Fruit fly (Drosophila melanogaster) whole organism, prepupa: ENCODE results near the gene Gdi.
A peak's percentile ranks its signal among the peaks of the same experiment; 100 is the strongest.

Experiments
- Blimp-1 ChIP-seq: fragments of 200-800 bp; sonication (Bioruptor generic); optimal IDR thresholded peaks from 3 replicates; lab custom pipeline; 2017; ENCODE audit warnings: missing biosample characterization, missing genetic modification characterization, mild to moderate bottlenecking, moderate library complexity, missing genetic modification reagents
- CG10631 ChIP-seq: fragments of 200-800 bp; sonication (Bioruptor generic); optimal IDR thresholded peaks from 2 replicates; lab custom pipeline; 2016; ENCODE audit warnings: missing biosample characterization, missing genetic modification characterization
- CG10669 ChIP-seq: fragments of 200-800 bp; sonication (Bioruptor generic); optimal IDR thresholded peaks from 3 replicates; lab custom pipeline; 2018; ENCODE audit warnings: missing biosample characterization, mild to moderate bottlenecking, missing genetic modification characterization, moderate library complexity
- CG11294 ChIP-seq: fragments of 200-800 bp; sonication (Bioruptor generic); IDR thresholded peaks from 2 replicates; pipeline ENCODE4 v1.3.6; 2022; ENCODE audit warnings: missing biosample characterization, missing genetic modification characterization
- CG11902 ChIP-seq: fragments of 200-800 bp; sonication (Bioruptor generic); optimal IDR thresholded peaks from 3 replicates; lab custom pipeline; 2016; ENCODE audit warnings: missing biosample characterization, missing genetic modification characterization
- CG15336 ChIP-seq: fragments of 200-800 bp; sonication (Bioruptor generic); IDR thresholded peaks from 2 replicates; pipeline ENCODE4 v1.3.6; 2022; ENCODE audit warnings: missing biosample characterization, missing genetic modification characterization
- CG1621 ChIP-seq: fragments of 200-800 bp; sonication (Bioruptor generic); optimal IDR thresholded peaks from 3 replicates; lab custom pipeline; 2018; ENCODE audit warnings: missing biosample characterization, mild to moderate bottlenecking, missing genetic modification characterization
- CG3032 ChIP-seq: fragments of 200-800 bp; optimal IDR thresholded peaks from 2 replicates; lab custom pipeline; 2019; ENCODE audit warnings: missing biosample characterization, mild to moderate bottlenecking, missing genetic modification characterization, moderate library complexity
- CG31627 ChIP-seq: fragments of 200-800 bp; sonication (Bioruptor generic); optimal IDR thresholded peaks from 3 replicates; lab custom pipeline; 2016; ENCODE audit warnings: missing biosample characterization, missing genetic modification characterization
- CG32006 ChIP-seq: fragments of 200-800 bp; sonication (Bioruptor generic); optimal IDR thresholded peaks from 3 replicates; lab custom pipeline; 2017; ENCODE audit warnings: missing biosample characterization, mild to moderate bottlenecking, missing genetic modification characterization
- CG34406 ChIP-seq: fragments of 200-800 bp; sonication (Bioruptor generic); optimal IDR thresholded peaks from 3 replicates; lab custom pipeline; 2016; ENCODE audit warnings: missing biosample characterization, missing genetic modification characterization
- CG3919 ChIP-seq: fragments of 200-800 bp; sonication (Bioruptor generic); optimal IDR thresholded peaks from 3 replicates; lab custom pipeline; 2016; ENCODE audit warnings: missing biosample characterization, missing genetic modification characterization
- CG4318 ChIP-seq: fragments of 200-800 bp; sonication (Bioruptor generic); optimal IDR thresholded peaks from 3 replicates; lab custom pipeline; 2017; ENCODE audit warnings: missing biosample characterization, mild to moderate bottlenecking, missing genetic modification characterization
- CG6163 ChIP-seq: fragments of 200-800 bp; sonication (Bioruptor generic); IDR thresholded peaks from 3 replicates; pipeline ENCODE4 v1.3.6; 2022; ENCODE audit warnings: missing biosample characterization, missing genetic modification characterization
- CG6276 ChIP-seq: fragments of 200-800 bp; sonication (Bioruptor generic); optimal IDR thresholded peaks from 2 replicates; lab custom pipeline; 2017; ENCODE audit warnings: missing biosample characterization, mild to moderate bottlenecking, missing genetic modification characterization
- CG6808 ChIP-seq: fragments of 200-800 bp; sonication (Bioruptor generic); optimal IDR thresholded peaks from 3 replicates; lab custom pipeline; 2017; ENCODE audit warnings: missing biosample characterization, missing genetic modification characterization, mild to moderate bottlenecking, moderate library complexity, missing genetic modification reagents
- CG6854 ChIP-seq: fragments of 200-800 bp; sonication (Bioruptor generic); optimal IDR thresholded peaks from 2 replicates; lab custom pipeline; 2017; ENCODE audit warnings: missing biosample characterization, mild to moderate bottlenecking, missing genetic modification characterization
- CG8119 ChIP-seq: fragments of 200-800 bp; sonication (Bioruptor generic); IDR thresholded peaks from 3 replicates; pipeline ENCODE4 v1.3.6; 2022; ENCODE audit warnings: missing biosample characterization, missing genetic modification characterization
- CG8319 ChIP-seq: fragments of 200-800 bp; sonication (Bioruptor generic); optimal IDR thresholded peaks from 3 replicates; lab custom pipeline; 2016; ENCODE audit warnings: missing biosample characterization, missing genetic modification characterization
- CG9139 ChIP-seq: fragments of 200-800 bp; sonication (Bioruptor generic); optimal IDR thresholded peaks from 3 replicates; lab custom pipeline; 2017; ENCODE audit warnings: missing biosample characterization, mild to moderate bottlenecking, missing genetic modification characterization
- Eip75B ChIP-seq: fragments of 200-800 bp; sonication (Bioruptor generic); optimal IDR thresholded peaks from 3 replicates; lab custom pipeline; 2016; ENCODE audit warnings: missing biosample characterization, missing genetic modification characterization
- Eip78C ChIP-seq: fragments of 200-800 bp; sonication (Bioruptor generic); peaks from one replicate; lab custom pipeline; 2016; ENCODE audit warnings: missing biosample characterization, missing genetic modification characterization
- Eip93F ChIP-seq: fragments of 200-800 bp; sonication (Bioruptor generic); optimal IDR thresholded peaks from 2 replicates; lab custom pipeline; 2016; ENCODE audit warnings: missing biosample characterization, mild to moderate bottlenecking, missing genetic modification characterization
- Ets21C ChIP-seq: fragments of 200-800 bp; sonication (Bioruptor generic); optimal IDR thresholded peaks from 3 replicates; lab custom pipeline; 2016; ENCODE audit warnings: missing biosample characterization, missing genetic modification characterization
- Ets96B ChIP-seq: fragments of 200-800 bp; optimal IDR thresholded peaks from 2 replicates; lab custom pipeline; 2019; ENCODE audit warnings: missing biosample characterization, mild to moderate bottlenecking, missing genetic modification characterization, moderate library complexity
- Gug ChIP-seq: fragments of 200-800 bp; sonication (Bioruptor generic); IDR thresholded peaks from 2 replicates; pipeline ENCODE4 v1.3.6; 2022; ENCODE audit warnings: missing biosample characterization, missing genetic modification characterization
- Hr38 ChIP-seq: sonication (Bioruptor generic); optimal IDR thresholded peaks from 2 replicates; lab custom pipeline; 2016; ENCODE audit warnings: missing biosample characterization, missing genetic modification characterization
- Hr4 ChIP-seq: fragments of 200-800 bp; sonication (Bioruptor generic); optimal IDR thresholded peaks from 3 replicates; lab custom pipeline; 2016; ENCODE audit warnings: missing biosample characterization, missing genetic modification characterization
- Lpt ChIP-seq: fragments of 200-800 bp; sonication (Bioruptor generic); optimal IDR thresholded peaks from 3 replicates; lab custom pipeline; 2016; ENCODE audit warnings: missing biosample characterization, missing genetic modification characterization
- Met ChIP-seq: fragments of 200-800 bp; sonication (Bioruptor generic); optimal IDR thresholded peaks from 3 replicates; lab custom pipeline; 2016; ENCODE audit warnings: missing biosample characterization, missing genetic modification characterization
- OdsH ChIP-seq: fragments of 200-800 bp; sonication (Bioruptor generic); optimal IDR thresholded peaks from 3 replicates; lab custom pipeline; 2016; ENCODE audit warnings: missing biosample characterization, missing genetic modification characterization
- Smox ChIP-seq: fragments of 200-800 bp; sonication (Bioruptor generic); optimal IDR thresholded peaks from 3 replicates; lab custom pipeline; 2016; ENCODE audit warnings: missing biosample characterization, missing genetic modification characterization
- Sox102F ChIP-seq: fragments of 200-800 bp; sonication (Bioruptor generic); optimal IDR thresholded peaks from 2 replicates; lab custom pipeline; 2016; ENCODE audit warnings: missing biosample characterization, mild to moderate bottlenecking, missing genetic modification characterization
- Sox14 ChIP-seq: fragments of 200-800 bp; sonication (Bioruptor generic); optimal IDR thresholded peaks from 3 replicates; lab custom pipeline; 2016; ENCODE audit warnings: missing biosample characterization, missing genetic modification characterization
- achi ChIP-seq: fragments of 200-800 bp; sonication (Bioruptor generic); optimal IDR thresholded peaks from 3 replicates; lab custom pipeline; 2016; ENCODE audit warnings: missing biosample characterization, missing genetic modification characterization
- acj6 ChIP-seq: fragments of 200-800 bp; sonication (Bioruptor generic); optimal IDR thresholded peaks from 3 replicates; lab custom pipeline; 2016; ENCODE audit warnings: missing biosample characterization, missing genetic modification characterization
- dsx ChIP-seq: fragments of 200-800 bp; optimal IDR thresholded peaks from 3 replicates; lab custom pipeline; 2019; ENCODE audit warnings: missing biosample characterization, mild to moderate bottlenecking, missing genetic modification characterization, moderate library complexity; ENCODE audit not compliant: poor library complexity, severe bottlenecking
- eg ChIP-seq: fragments of 200-800 bp; sonication (Bioruptor generic); IDR thresholded peaks from 3 replicates; pipeline ENCODE4 v1.3.6; 2022; ENCODE audit warnings: missing biosample characterization, missing genetic modification characterization
- fd85E ChIP-seq: fragments of 200-800 bp; sonication (Bioruptor generic); optimal IDR thresholded peaks from 3 replicates; lab custom pipeline; 2016; ENCODE audit warnings: missing biosample characterization, missing genetic modification characterization
- fkh ChIP-seq: fragments of 200-800 bp; sonication (Bioruptor generic); optimal IDR thresholded peaks from 3 replicates; lab custom pipeline; 2017; ENCODE audit warnings: missing biosample characterization, mild to moderate bottlenecking, missing genetic modification characterization, moderate library complexity
- lz ChIP-seq: fragments of 200-800 bp; sonication (Bioruptor generic); optimal IDR thresholded peaks from 3 replicates; lab custom pipeline; 2016; ENCODE audit warnings: missing biosample characterization, missing genetic modification characterization
- net ChIP-seq: fragments of 200-800 bp; sonication (Bioruptor generic); optimal IDR thresholded peaks from 3 replicates; lab custom pipeline; 2016; ENCODE audit warnings: missing biosample characterization, missing genetic modification characterization
- spab ChIP-seq: fragments of 200-800 bp; sonication (Bioruptor generic); optimal IDR thresholded peaks from 2 replicates; lab custom pipeline; 2017; ENCODE audit warnings: missing biosample characterization, mild to moderate bottlenecking, missing genetic modification characterization, missing genetic modification reagents
- ss ChIP-seq, 2 experiments: fragments of 200-800 bp; sonication (Bioruptor generic); optimal IDR thresholded peaks; 2 replicates in 1 of 2; 3 replicates in 1 of 2; lab custom pipeline; 2017 to 2018; ENCODE audit warnings: mild to moderate bottlenecking in 2 of 2, missing biosample characterization in 2 of 2, missing genetic modification characterization in 2 of 2, moderate library complexity in 1 of 2
- svp ChIP-seq: fragments of 200-800 bp; sonication (Bioruptor generic); peaks from one replicate; lab custom pipeline; 2016; ENCODE audit warnings: missing biosample characterization, missing genetic modification characterization
- topi ChIP-seq: fragments of 200-800 bp; sonication (Bioruptor generic); optimal IDR thresholded peaks from 3 replicates; lab custom pipeline; 2016; ENCODE audit warnings: missing biosample characterization, missing genetic modification characterization

Gdi gene

DNA sequence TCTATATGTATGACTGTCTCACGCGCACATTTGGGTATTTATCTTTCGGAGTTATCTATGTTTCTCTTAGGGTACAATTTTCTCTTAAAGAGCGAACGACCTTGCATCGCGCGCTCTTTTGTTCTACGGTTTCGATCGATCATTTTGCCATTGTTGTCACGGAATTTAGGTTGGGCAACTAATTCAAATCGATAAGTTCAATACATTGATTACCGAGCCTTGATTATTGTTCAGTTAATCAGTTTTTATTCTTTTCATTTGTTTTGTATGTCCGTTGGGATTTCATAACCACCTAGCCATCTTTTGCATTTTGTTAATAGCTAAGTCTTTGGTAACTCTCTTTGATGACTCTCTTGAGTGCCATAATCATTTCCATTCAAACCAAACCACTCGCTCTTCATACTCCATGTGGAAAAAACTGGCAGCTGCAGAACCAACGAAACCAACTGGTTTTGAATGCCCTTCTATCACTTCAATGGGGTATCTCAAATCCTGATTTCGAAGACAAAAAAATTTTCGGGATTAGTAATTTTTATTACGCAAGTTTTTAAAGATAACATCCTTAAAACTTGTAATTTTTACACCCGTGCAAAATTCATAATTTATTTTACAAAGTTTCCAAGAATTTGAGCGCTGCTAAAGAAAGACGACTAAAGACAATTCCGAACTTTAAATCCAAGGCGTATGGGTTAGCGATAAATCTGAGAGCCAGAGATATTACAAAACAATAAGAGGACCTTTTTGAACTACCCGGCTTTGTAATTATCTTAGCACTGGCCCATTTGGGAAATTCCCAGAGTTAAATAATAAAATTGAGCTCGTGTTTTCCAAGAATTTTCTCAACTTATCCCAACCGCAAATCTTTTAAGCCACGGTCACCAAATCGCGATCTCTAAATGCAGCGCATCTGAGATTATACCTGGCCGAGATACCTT, 46.1 kb downstream of the Gdi start (continued):
- TF ChIP-seq Sox102F (GFP tag; lab: Kevin White, UChicago) (no peak), dsx (GFP tag; lab: Kevin White, UChicago) (no peak), Ets21C (GFP tag; lab: Kevin White, UChicago) (no peak), Eip93F (GFP tag; lab: Kevin White, UChicago) (no peak), Ets96B (tag; lab: Kevin White, UChicago) (no peak), Eip78C (GFP tag; lab: Kevin White, UChicago) (peak; percentile 51), svp (GFP tag; lab: Kevin White, UChicago) (no peak), OdsH (GFP tag; lab: Kevin White, UChicago) (peak; percentile 20), CG15336 (GFP tag; lab: Robert Waterston, UW) (no peak), CG6163 (no peak), CG6808 (GFP tag; lab: Kevin White, UChicago) (peak; percentile 31), CG9139 (GFP tag; lab: Kevin White, UChicago) (no peak), CG4318 (peak; percentile 15), CG1621 (tag; lab: Kevin White, UChicago) (no peak), fd85E (GFP tag; lab: Kevin White, UChicago) (no peak), ss (GFP tag; optimal IDR thresholded peaks at IDR 0.05; lab: Kevin White, UChicago) (no peak), CG8319 (GFP tag; lab: Kevin White, UChicago) (no peak), CG34406 (no peak), CG3032 (tag; lab: Kevin White, UChicago) (no peak), Blimp-1 (no peak), topi (GFP tag; lab: Kevin White, UChicago) (peak; percentile 60), CG10669 (no peak), Sox14 (GFP tag; lab: Kevin White, UChicago) (no peak), achi (no peak), CG3919 (GFP tag; lab: Kevin White, UChicago) (no peak), Lpt (GFP tag; lab: Kevin White, UChicago) (no peak), CG10631 (GFP tag; lab: Kevin White, UChicago) (no peak), Hr4 (peak; percentile 19), Smox (peak; percentile 25)

DNA sequence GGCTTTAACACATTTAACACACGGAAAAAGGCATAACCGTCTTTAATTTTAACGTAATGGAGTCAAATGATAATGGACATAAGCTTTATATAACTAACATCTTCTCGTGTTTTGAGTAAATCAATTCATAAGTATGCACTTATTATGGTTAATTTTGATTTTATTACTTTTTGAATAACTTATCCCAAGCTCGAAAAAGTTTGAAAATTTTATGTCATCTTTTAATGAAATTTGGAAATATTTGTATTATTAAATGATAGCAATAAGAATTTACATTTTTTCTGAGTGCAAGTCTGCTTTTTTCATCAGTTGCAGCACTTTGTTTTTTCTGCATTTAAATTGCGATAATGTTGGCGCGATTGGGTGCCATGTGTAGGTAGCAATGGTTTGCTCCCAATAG, 46.9 kb downstream of the Gdi start:
- TF ChIP-seq eg (GFP tag; lab: Robert Waterston, UW), result peak; percentile 82
- TF ChIP-seq fkh (GFP tag; lab: Kevin White, UChicago), result no peak
- TF ChIP-seq CG8119, result peak; percentile 73
- TF ChIP-seq CG11902 (GFP tag; lab: Kevin White, UChicago), result no peak
- TF ChIP-seq Met (GFP tag; lab: Kevin White, UChicago), result peak; percentile 70
- TF ChIP-seq CG3032 (tag; lab: Kevin White, UChicago), result peak; percentile 53
- no peak for TF ChIP-seq CG6854
- peak; percentile 42 for TF ChIP-seq CG31627 (GFP tag; lab: Kevin White, UChicago)
- TF ChIP-seq ss (GFP tag; optimal IDR thresholded peaks at IDR 0.05; lab: Kevin White, UChicago), result peak; percentile 10 to 41
- peak; percentile 66; the same call in 1 of the 2 replicates for TF ChIP-seq Gug (GFP tag; lab: Robert Waterston, UW)
- TF ChIP-seq CG3919 (GFP tag; lab: Kevin White, UChicago), result peak; percentile 70
- peak; percentile 76 for TF ChIP-seq CG6163
- TF ChIP-seq Sox102F (GFP tag; lab: Kevin White, UChicago), result peak; percentile 42
- TF ChIP-seq dsx (GFP tag; lab: Kevin White, UChicago), result peak; percentile 54
- TF ChIP-seq CG10669, result peak; percentile 55
- peak; percentile 68 for TF ChIP-seq CG10631 (GFP tag; lab: Kevin White, UChicago)
- TF ChIP-seq CG6276, result peak; percentile 52
- TF ChIP-seq Eip75B (GFP tag; lab: Kevin White, UChicago), result peak; percentile 57
- peak; percentile 72 for TF ChIP-seq CG32006 (GFP tag; lab: Kevin White, UChicago)
- peak; percentile 48 for TF ChIP-seq Smox
- peak; percentile 70 for TF ChIP-seq acj6
- TF ChIP-seq svp (GFP tag; lab: Kevin White, UChicago), result peak; percentile 70
- peak; percentile 50 for TF ChIP-seq spab
- peak; percentile 35; the same call in 1 of the 2 replicates for TF ChIP-seq CG11294 (GFP tag; lab: Robert Waterston, UW)
- peak; percentile 54 for TF ChIP-seq net (GFP tag; lab: Kevin White, UChicago)
- TF ChIP-seq lz (GFP tag; lab: Kevin White, UChicago), result peak; percentile 50
- peak; percentile 91 for TF ChIP-seq Eip78C (GFP tag; lab: Kevin White, UChicago)
- TF ChIP-seq topi (GFP tag; lab: Kevin White, UChicago), result peak; percentile 53
- TF ChIP-seq CG6808 (GFP tag; lab: Kevin White, UChicago), result peak; percentile 45
- peak; percentile 47 for TF ChIP-seq Lpt (GFP tag; lab: Kevin White, UChicago)
- no peak for TF ChIP-seq Hr38
- TF ChIP-seq Ets96B (tag; lab: Kevin White, UChicago), result peak; percentile 68
- TF ChIP-seq CG9139 (GFP tag; lab: Kevin White, UChicago), result no peak
- TF ChIP-seq achi, result peak; percentile 71
- TF ChIP-seq Hr4, result peak; percentile 59
